Worm (Caenorhabditis elegans) whole organism, late embryonic: ENCODE results near the gene C01B10.44.
A peak's percentile ranks its signal among the peaks of the same experiment; 100 is the strongest.

Source experiments
- C38D4.7 ChIP-seq: fragments of 200-800 bp; sonication (Bioruptor generic); optimal IDR thresholded peaks from 2 replicates; lab custom pipeline; 2018; ENCODE audit warnings: mild to moderate bottlenecking, missing genetic modification characterization, moderate library complexity, missing compliant biosample characterization
- F13H6.1 ChIP-seq: sonication (generic microtip); optimal IDR thresholded peaks from 2 replicates; lab custom pipeline; 2016; ENCODE audit warnings: missing genetic modification characterization, missing compliant biosample characterization
- K02D7.2 ChIP-seq: sonication (generic microtip); optimal IDR thresholded peaks from 2 replicates; lab custom pipeline; 2017; ENCODE audit warnings: mild to moderate bottlenecking, missing genetic modification characterization, missing compliant biosample characterization
- T23F11.4 ChIP-seq: fragments of 200-800 bp; sonication (Bioruptor generic); optimal IDR thresholded peaks from 2 replicates; lab custom pipeline; 2018; ENCODE audit warnings: mild to moderate bottlenecking, missing genetic modification characterization, missing compliant biosample characterization
- Y22D7AL.16 ChIP-seq: sonication (generic microtip); optimal IDR thresholded peaks from 2 replicates; lab custom pipeline; 2016; ENCODE audit warnings: missing genetic modification characterization, missing compliant biosample characterization
- ahr-1 ChIP-seq: sonication (generic microtip); optimal IDR thresholded peaks from 2 replicates; lab custom pipeline; 2016; ENCODE audit warnings: missing genetic modification characterization, missing compliant biosample characterization
- ama-1 ChIP-seq: fragments of 150-350 bp; optimal IDR thresholded peaks from 2 replicates; lab custom pipeline; 2014
- ceh-14 ChIP-seq: sonication (generic microtip); optimal IDR thresholded peaks from 2 replicates; lab custom pipeline; 2016; ENCODE audit warnings: missing genotype, missing genetic modification characterization, missing compliant biosample characterization
- ceh-18 ChIP-seq: sonication (generic microtip); optimal IDR thresholded peaks from 2 replicates; lab custom pipeline; 2016; ENCODE audit warnings: missing genetic modification characterization, missing compliant biosample characterization
- ceh-2 ChIP-seq: sonication (generic microtip); optimal IDR thresholded peaks from 2 replicates; lab custom pipeline; 2016; ENCODE audit warnings: missing genotype, missing genetic modification characterization, missing compliant biosample characterization
- ceh-22 ChIP-seq: sonication (generic microtip); optimal IDR thresholded peaks from 2 replicates; lab custom pipeline; 2017; ENCODE audit warnings: missing biosample characterization, missing genetic modification characterization
- ceh-31 ChIP-seq: sonication (generic microtip); optimal IDR thresholded peaks from 2 replicates; lab custom pipeline; 2016; ENCODE audit warnings: missing genetic modification characterization, missing compliant biosample characterization
- ceh-34 ChIP-seq: sonication (generic microtip); optimal IDR thresholded peaks from 2 replicates; lab custom pipeline; 2016; ENCODE audit warnings: mild to moderate bottlenecking, missing genetic modification characterization, missing compliant biosample characterization
- ceh-48 ChIP-seq: sonication (generic microtip); optimal IDR thresholded peaks from 2 replicates; lab custom pipeline; 2016; ENCODE audit warnings: missing genetic modification characterization, inconsistent platforms, missing compliant biosample characterization
- ceh-9 ChIP-seq: sonication (generic microtip); optimal IDR thresholded peaks from 2 replicates; lab custom pipeline; 2016; ENCODE audit warnings: mild to moderate bottlenecking, missing genetic modification characterization, inconsistent platforms, missing compliant biosample characterization
- dmd-4 ChIP-seq: sonication (generic microtip); optimal IDR thresholded peaks from 2 replicates; lab custom pipeline; 2016; ENCODE audit warnings: borderline replicate concordance, missing genetic modification characterization, missing compliant biosample characterization
- dve-1 ChIP-seq: sonication (generic microtip); optimal IDR thresholded peaks from 2 replicates; lab custom pipeline; 2017; ENCODE audit warnings: antibody characterized with exemption, mild to moderate bottlenecking, missing genetic modification characterization, missing compliant biosample characterization
- eyg-1 ChIP-seq: sonication (generic microtip); optimal IDR thresholded peaks from 2 replicates; lab custom pipeline; 2016; ENCODE audit warnings: missing genotype, missing genetic modification characterization, missing compliant biosample characterization
- fax-1 ChIP-seq: sonication (generic microtip); optimal IDR thresholded peaks from 2 replicates; lab custom pipeline; 2016; ENCODE audit warnings: missing genotype, missing genetic modification characterization, missing compliant biosample characterization
- fkh-10 ChIP-seq: fragments of 150-350 bp; optimal IDR thresholded peaks from 2 replicates; lab custom pipeline; 2014; ENCODE audit warnings: missing biosample characterization, missing genetic modification reagents, missing genetic modification characterization
- fkh-6 ChIP-seq: sonication (generic microtip); optimal IDR thresholded peaks from 2 replicates; lab custom pipeline; 2016; ENCODE audit warnings: missing genetic modification characterization, missing compliant biosample characterization
- hlh-13 ChIP-seq: fragments of 200-800 bp; sonication (Bioruptor generic); optimal IDR thresholded peaks from 2 replicates; lab custom pipeline; 2018; ENCODE audit warnings: mild to moderate bottlenecking, missing genetic modification characterization, missing compliant biosample characterization
- hlh-15 ChIP-seq: sonication (generic microtip); optimal IDR thresholded peaks from 2 replicates; lab custom pipeline; 2016; ENCODE audit warnings: missing genetic modification characterization, missing compliant biosample characterization
- hlh-30 ChIP-seq: sonication (generic microtip); optimal IDR thresholded peaks from 2 replicates; lab custom pipeline; 2017; ENCODE audit warnings: antibody characterized with exemption, missing genetic modification characterization, missing compliant biosample characterization; ENCODE audit not compliant: insufficient read depth
- hlh-8 ChIP-seq: sonication (generic microtip); optimal IDR thresholded peaks from 2 replicates; lab custom pipeline; 2016; ENCODE audit warnings: missing genotype, missing genetic modification characterization, missing compliant biosample characterization
- lim-6 ChIP-seq: sonication (generic microtip); optimal IDR thresholded peaks from 2 replicates; lab custom pipeline; 2016; ENCODE audit warnings: missing genetic modification characterization, missing compliant biosample characterization
- lin-11 ChIP-seq: fragments of 200-800 bp; sonication (Bioruptor generic); optimal IDR thresholded peaks from 2 replicates; lab custom pipeline; 2018; ENCODE audit warnings: mild to moderate bottlenecking, missing genetic modification characterization, missing compliant biosample characterization
- madf-2 ChIP-seq: sonication (generic microtip); optimal IDR thresholded peaks from 2 replicates; lab custom pipeline; 2017; ENCODE audit warnings: missing genetic modification characterization, missing compliant biosample characterization
- nhr-11 ChIP-seq: fragments of 150-350 bp; optimal IDR thresholded peaks from 2 replicates; lab custom pipeline; 2014; ENCODE audit warnings: missing biosample characterization, missing genetic modification characterization
- nhr-232 ChIP-seq: sonication (generic microtip); optimal IDR thresholded peaks from 2 replicates; lab custom pipeline; 2016; ENCODE audit warnings: missing genetic modification characterization, missing compliant biosample characterization
- odd-2 ChIP-seq: sonication (generic microtip); optimal IDR thresholded peaks from 2 replicates; lab custom pipeline; 2017; ENCODE audit warnings: antibody characterized with exemption, mild to moderate bottlenecking, missing genetic modification characterization, missing compliant biosample characterization
- pag-3 ChIP-seq: sonication (generic microtip); optimal IDR thresholded peaks from 2 replicates; lab custom pipeline; 2016; ENCODE audit warnings: missing compliant biosample characterization, missing genetic modification characterization, borderline replicate concordance
- pat-9 ChIP-seq: fragments of 200-800 bp; sonication (Bioruptor generic); optimal IDR thresholded peaks from 2 replicates; lab custom pipeline; 2018; ENCODE audit warnings: mild to moderate bottlenecking, missing genetic modification characterization, moderate library complexity, missing compliant biosample characterization
- pax-1 ChIP-seq: fragments of 150-350 bp; optimal IDR thresholded peaks from 2 replicates; lab custom pipeline; 2014; ENCODE audit warnings: missing biosample characterization, missing genetic modification characterization
- pha-2 ChIP-seq: sonication (generic microtip); optimal IDR thresholded peaks from 2 replicates; lab custom pipeline; 2017; ENCODE audit warnings: mild to moderate bottlenecking, missing genetic modification characterization, missing compliant biosample characterization
- pqm-1 ChIP-seq: sonication (generic microtip); optimal IDR thresholded peaks from 2 replicates; lab custom pipeline; 2016; ENCODE audit warnings: missing genetic modification characterization, missing compliant biosample characterization
- rnt-1 ChIP-seq: sonication (generic microtip); optimal IDR thresholded peaks from 2 replicates; lab custom pipeline; 2016; ENCODE audit warnings: missing genetic modification characterization, missing compliant biosample characterization
- sdc-2 ChIP-seq: sonication (generic microtip); optimal IDR thresholded peaks from 2 replicates; lab custom pipeline; 2016; ENCODE audit warnings: missing genotype, missing genetic modification characterization, missing compliant biosample characterization
- syd-9 ChIP-seq: sonication (generic microtip); optimal IDR thresholded peaks from 2 replicates; lab custom pipeline; 2016; ENCODE audit warnings: mild to moderate bottlenecking, missing genetic modification characterization, moderate library complexity, missing compliant biosample characterization
- tbx-2 ChIP-seq: sonication (generic microtip); optimal IDR thresholded peaks from 2 replicates; lab custom pipeline; 2016; ENCODE audit warnings: missing genetic modification characterization, missing compliant biosample characterization
- tbx-7 ChIP-seq: sonication (generic microtip); optimal IDR thresholded peaks from 2 replicates; lab custom pipeline; 2016; ENCODE audit warnings: missing genotype, missing genetic modification characterization, missing compliant biosample characterization
- ttx-3 ChIP-seq: sonication (generic microtip); optimal IDR thresholded peaks from 2 replicates; lab custom pipeline; 2016; ENCODE audit warnings: missing genetic modification reagents, missing genetic modification characterization, missing compliant biosample characterization
- unc-3 ChIP-seq, 2 experiments: fragments of 200-800 bp in 1 of 2; sonication (Bioruptor generic) in 1 of 2; sonication (generic microtip) in 1 of 2; conservative IDR thresholded peaks in 1 of 2; optimal IDR thresholded peaks in 1 of 2; 2 replicates each; pipeline versions ENCODE4 v1.3.6 to Lab custom; 2016 to 2022; ENCODE audit warnings: missing compliant biosample characterization in 2 of 2, missing genetic modification characterization in 2 of 2, missing genetic modification reagents in 1 of 2
- unc-42 ChIP-seq: sonication (generic microtip); optimal IDR thresholded peaks from 2 replicates; lab custom pipeline; 2016; ENCODE audit warnings: missing genotype, missing genetic modification characterization, missing compliant biosample characterization
- unc-55 ChIP-seq: sonication (generic microtip); optimal IDR thresholded peaks from 2 replicates; lab custom pipeline; 2017; ENCODE audit warnings: missing biosample characterization, missing genetic modification reagents, missing genetic modification characterization
- unc-86 ChIP-seq: sonication (generic microtip); optimal IDR thresholded peaks from 2 replicates; lab custom pipeline; 2016; ENCODE audit warnings: missing genetic modification characterization, missing compliant biosample characterization
- ztf-16 ChIP-seq: sonication (generic microtip); optimal IDR thresholded peaks from 2 replicates; lab custom pipeline; 2017; ENCODE audit warnings: missing genetic modification characterization, missing compliant biosample characterization

Gene C01B10.44

DNA sequence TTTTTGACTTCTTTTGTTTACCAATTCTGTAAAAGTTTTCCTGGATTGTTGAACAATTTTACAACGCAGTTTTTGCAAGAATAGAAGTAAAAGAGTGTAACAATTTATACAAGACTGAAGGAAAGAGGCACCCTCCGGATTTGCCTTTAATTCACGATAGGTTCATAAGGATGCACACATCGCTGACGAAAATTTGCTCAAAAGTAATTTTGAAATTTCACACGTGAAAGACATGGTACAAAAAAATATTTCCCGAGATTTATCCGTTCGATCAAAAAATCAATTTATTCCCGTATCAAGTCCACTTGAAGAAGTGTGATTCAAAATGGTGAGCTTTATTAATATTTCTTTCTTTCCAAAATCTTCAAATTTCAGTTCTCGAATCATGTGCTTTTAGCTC, 45.6 kb upstream of the C01B10.44 start, which contains the start of gene C43G2.3:
Gene C43G2.3, plus strand, starts transcription at position 301 of the 400 bp plus-strand sequence.
- TF ChIP-seq pha-2 (tag; lab: Kevin White, UChicago) (no peak), ztf-16 (no peak), fax-1 (tag; lab: Kevin White, UChicago) (no peak), hlh-8 (no peak), pag-3 (no peak), ceh-2 (tag; lab: Kevin White, UChicago) (no peak), madf-2 (no peak), sdc-2 (no peak), Y22D7AL.16 (tag; lab: Kevin White, UChicago) (no peak), hlh-15 (tag; lab: Kevin White, UChicago) (no peak), nhr-232 (tag; lab: Kevin White, UChicago) (no peak), eyg-1 (no peak), pqm-1 (no peak), tbx-7 (tag; lab: Kevin White, UChicago) (no peak), syd-9 (no peak), ttx-3 (tag; lab: Kevin White, UChicago) (no peak), fkh-10 (GFP tag; lab: Kevin White, UChicago) (no peak), dve-1 (no peak)

DNA sequence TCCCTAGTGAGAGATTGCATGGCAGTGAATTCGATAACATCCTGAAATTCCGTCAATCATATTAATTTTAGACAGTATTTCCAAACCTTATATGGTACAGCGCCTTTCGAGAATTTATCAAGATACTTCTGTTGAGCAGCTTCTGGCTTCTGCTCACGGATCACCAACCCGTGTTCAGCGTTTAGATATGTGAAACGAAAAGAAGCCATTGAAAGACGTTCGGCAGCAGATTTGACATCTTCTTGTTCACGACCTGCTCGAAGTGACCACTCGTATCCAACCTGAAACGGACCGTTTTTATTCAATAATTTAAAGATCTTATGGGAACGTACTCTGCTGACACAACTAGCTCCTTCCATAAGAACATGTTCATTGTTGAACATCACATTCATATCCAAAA, 41.8 kb upstream of the C01B10.44 start:
- no peak for TF ChIP-seq unc-3 (GFP tag; conservative IDR thresholded peaks at IDR 0.05; lab: Robert Waterston, UW)
- no peak for TF ChIP-seq unc-3 (tag; optimal IDR thresholded peaks at IDR 0.05; lab: Kevin White, UChicago)
- TF ChIP-seq pax-1 (tag; lab: Kevin White, UChicago) = no peak
- no peak for TF ChIP-seq ama-1 (lab: Kevin White, UChicago)
- TF ChIP-seq hlh-30 (tag; lab: Kevin White, UChicago) = no peak
- no peak for TF ChIP-seq rnt-1
- no peak for TF ChIP-seq K02D7.2 (tag; lab: Kevin White, UChicago)
- no peak for TF ChIP-seq fax-1 (tag; lab: Kevin White, UChicago)
- TF ChIP-seq ceh-22 (tag; lab: Kevin White, UChicago) = no peak
- TF ChIP-seq sdc-2 = no peak
- no peak for TF ChIP-seq ceh-14 (tag; lab: Kevin White, UChicago)
- TF ChIP-seq ceh-9 (tag; lab: Kevin White, UChicago) = no peak

DNA sequence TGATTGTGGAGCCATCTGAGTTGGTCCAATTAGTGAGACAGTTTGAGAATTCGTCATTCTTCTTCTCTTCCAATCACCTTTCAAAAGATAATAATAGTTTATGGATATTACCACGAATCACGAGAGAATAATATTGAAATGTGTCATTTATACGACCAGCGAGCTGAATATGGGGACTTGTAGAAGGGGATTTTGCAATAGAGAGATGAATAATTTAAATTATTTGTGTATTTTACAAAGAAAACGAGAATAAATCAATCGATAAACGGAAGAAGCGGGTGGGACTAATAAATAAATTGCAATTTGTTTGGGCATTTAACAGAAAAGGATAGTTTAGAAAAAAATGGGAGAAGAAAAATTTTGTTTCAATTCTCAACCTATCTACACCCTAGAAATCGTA, 40.9 kb upstream of the C01B10.44 start, which contains the start of gene odr-8:
Gene odr-8, minus strand, starts transcription at position 101 of the 400 bp plus-strand sequence.
- no peak for TF ChIP-seq dmd-4 (tag; lab: Kevin White, UChicago)
- TF ChIP-seq eyg-1 = no peak
- no peak for TF ChIP-seq tbx-2 (tag; lab: Kevin White, UChicago)
- TF ChIP-seq ttx-3 (tag; lab: Kevin White, UChicago) = no peak
- no peak for TF ChIP-seq ceh-34
- no peak for TF ChIP-seq sdc-2
- TF ChIP-seq odd-2 (tag; lab: Kevin White, UChicago) = no peak
- TF ChIP-seq ahr-1 (tag; lab: Kevin White, UChicago) = no peak
- TF ChIP-seq T23F11.4 (GFP tag; lab: Kevin White, UChicago) = no peak
- no peak for TF ChIP-seq pat-9
- no peak for TF ChIP-seq pag-3
- no peak for TF ChIP-seq unc-3 (GFP tag; conservative IDR thresholded peaks at IDR 0.05; lab: Robert Waterston, UW)
- TF ChIP-seq unc-3 (tag; optimal IDR thresholded peaks at IDR 0.05; lab: Kevin White, UChicago) = no peak

DNA sequence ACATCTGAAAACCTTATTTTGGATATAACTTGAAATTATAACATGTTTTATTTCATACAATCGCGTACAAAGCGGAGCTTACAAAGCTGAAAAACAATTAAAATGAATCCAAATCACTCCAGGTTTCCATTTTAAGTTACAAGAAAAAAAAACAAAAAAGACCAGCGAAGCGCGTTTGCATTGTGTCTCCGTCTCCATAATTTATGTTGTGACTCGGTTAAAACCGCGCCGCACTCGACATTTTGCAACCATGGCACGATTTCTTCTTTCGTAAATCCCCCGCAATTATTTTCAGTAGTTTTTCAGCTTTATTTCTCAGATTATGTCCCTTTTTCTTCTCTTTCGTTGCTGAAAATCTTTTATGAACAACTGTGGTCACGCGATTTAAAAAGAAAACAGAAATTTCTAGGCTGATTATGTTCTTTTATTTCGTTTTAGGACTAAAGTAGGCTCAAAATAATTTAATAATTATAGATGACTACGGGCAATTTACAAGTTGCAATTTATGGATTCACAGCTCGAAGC, 38.0 kb upstream of the C01B10.44 start, which contains the start of the genes F38A5.2 and dnj-11:
Gene F38A5.2, minus strand, starts transcription at position 4 of the 525 bp plus-strand sequence.
Gene dnj-11, plus strand, starts transcription at position 475 of the 525 bp plus-strand sequence.
- TF ChIP-seq nhr-11 (tag; lab: Kevin White, UChicago) (no peak), ceh-48 (tag; lab: Kevin White, UChicago) (no peak), ceh-34 (peak; percentile 26), tbx-2 (tag; lab: Kevin White, UChicago) (peak; percentile 33), unc-55 (GFP tag; lab: Kevin White, UChicago) (peak; percentile 27), unc-42 (tag; lab: Kevin White, UChicago) (peak; percentile 50), lim-6 (tag; lab: Kevin White, UChicago) (no peak), F13H6.1 (tag; lab: Kevin White, UChicago) (no peak), ceh-18 (tag; lab: Kevin White, UChicago) (peak; percentile 39), fkh-6 (tag; lab: Kevin White, UChicago) (no peak), lin-11 (tag; lab: Kevin White, UChicago) (no peak), hlh-8 (no peak), unc-86 (tag; lab: Kevin White, UChicago) (no peak), ceh-31 (tag; lab: Kevin White, UChicago) (peak; percentile 72), Y22D7AL.16 (tag; lab: Kevin White, UChicago) (no peak), hlh-13 (no peak), C38D4.7 (GFP tag; lab: Kevin White, UChicago) (no peak), hlh-30 (tag; lab: Kevin White, UChicago) (peak; percentile 14), eyg-1 (no peak), ztf-16 (no peak)
